Worm (Caenorhabditis elegans) whole organism, late embryonic: Measurements from ENCODE around the gene C49F5.5.

ENCODE experiments used
- K02D7.2 ChIP-seq: sonication (generic microtip); optimal IDR thresholded peaks from 2 replicates; lab custom pipeline; 2017; ENCODE audit warnings: mild to moderate bottlenecking, missing genetic modification characterization, missing compliant biosample characterization
- T23F11.4 ChIP-seq: fragments of 200-800 bp; sonication (Bioruptor generic); optimal IDR thresholded peaks from 2 replicates; lab custom pipeline; 2018; ENCODE audit warnings: mild to moderate bottlenecking, missing genetic modification characterization, missing compliant biosample characterization
- ahr-1 ChIP-seq: sonication (generic microtip); optimal IDR thresholded peaks from 2 replicates; lab custom pipeline; 2016; ENCODE audit warnings: missing genetic modification characterization, missing compliant biosample characterization
- ama-1 ChIP-seq: fragments of 150-350 bp; optimal IDR thresholded peaks from 2 replicates; lab custom pipeline; 2014
- dmd-4 ChIP-seq: sonication (generic microtip); optimal IDR thresholded peaks from 2 replicates; lab custom pipeline; 2016; ENCODE audit warnings: borderline replicate concordance, missing genetic modification characterization, missing compliant biosample characterization
- fkh-10 ChIP-seq: fragments of 150-350 bp; optimal IDR thresholded peaks from 2 replicates; lab custom pipeline; 2014; ENCODE audit warnings: missing biosample characterization, missing genetic modification reagents, missing genetic modification characterization
- hlh-30 ChIP-seq: sonication (generic microtip); optimal IDR thresholded peaks from 2 replicates; lab custom pipeline; 2017; ENCODE audit warnings: antibody characterized with exemption, missing genetic modification characterization, missing compliant biosample characterization; ENCODE audit not compliant: insufficient read depth
- hlh-8 ChIP-seq: sonication (generic microtip); optimal IDR thresholded peaks from 2 replicates; lab custom pipeline; 2016; ENCODE audit warnings: missing genotype, missing genetic modification characterization, missing compliant biosample characterization
- nhr-11 ChIP-seq: fragments of 150-350 bp; optimal IDR thresholded peaks from 2 replicates; lab custom pipeline; 2014; ENCODE audit warnings: missing biosample characterization, missing genetic modification characterization
- nhr-232 ChIP-seq: sonication (generic microtip); optimal IDR thresholded peaks from 2 replicates; lab custom pipeline; 2016; ENCODE audit warnings: missing genetic modification characterization, missing compliant biosample characterization
- odd-2 ChIP-seq: sonication (generic microtip); optimal IDR thresholded peaks from 2 replicates; lab custom pipeline; 2017; ENCODE audit warnings: antibody characterized with exemption, mild to moderate bottlenecking, missing genetic modification characterization, missing compliant biosample characterization
- rnt-1 ChIP-seq: sonication (generic microtip); optimal IDR thresholded peaks from 2 replicates; lab custom pipeline; 2016; ENCODE audit warnings: missing genetic modification characterization, missing compliant biosample characterization

- TF ChIP-seq rnt-1 (tag; lab: Kevin White, UChicago) (no peak), odd-2 (no peak), nhr-232 (tag; lab: Kevin White, UChicago) (no peak), hlh-8 (tag; lab: Kevin White, UChicago) (no peak), fkh-10 (no peak), hlh-30 (no peak), T23F11.4 (GFP tag; lab: Kevin White, UChicago) (no peak), ahr-1 (tag; lab: Kevin White, UChicago) (no peak), nhr-11 (no peak), ama-1 (lab: Kevin White, UChicago) (no peak), dmd-4 (no peak), K02D7.2 (tag; lab: Kevin White, UChicago) (no peak)
These were observed 32.8 kb upstream of the C49F5.5 start, which contains the start of gene T08D10.4 for ce11 chrX:11953229-11953628.
